Worm (Caenorhabditis elegans) whole organism, young adult: ENCODE measurements around the gene epic-2.

Experiments used
- C06A6.2 ChIP-seq: fragments of 200-800 bp; sonication (Bioruptor generic); conservative IDR thresholded peaks from 2 replicates; pipeline ENCODE4 v1.3.6; 2022; ENCODE audit warnings: missing genetic modification characterization, missing compliant biosample characterization
- C17E4.6 ChIP-seq: fragments of 200-800 bp; sonication (Bioruptor generic); IDR thresholded peaks from 2 replicates; pipeline ENCODE4 v1.3.6; 2022; ENCODE audit warnings: missing genetic modification reagents, missing genetic modification characterization, missing compliant biosample characterization
- F22D6.2 ChIP-seq: sonication (generic microtip); optimal IDR thresholded peaks from 2 replicates; lab custom pipeline; 2016; ENCODE audit warnings: mild to moderate bottlenecking, missing genetic modification characterization, missing compliant biosample characterization
- F33H1.4 ChIP-seq: fragments of 200-800 bp; sonication (Bioruptor generic); IDR thresholded peaks from 2 replicates; pipeline ENCODE4 v1.3.6; 2022; ENCODE audit warnings: missing genetic modification reagents, missing genetic modification characterization, missing compliant biosample characterization
- F37B4.10 ChIP-seq: fragments of 200-800 bp; sonication (Bioruptor generic); IDR thresholded peaks from 2 replicates; pipeline ENCODE4 v1.3.6; 2022; ENCODE audit warnings: missing genetic modification characterization, missing compliant biosample characterization
- T26A5.8 ChIP-seq: sonication (generic microtip); optimal IDR thresholded peaks from 2 replicates; lab custom pipeline; 2016; ENCODE audit warnings: missing genetic modification characterization, missing compliant biosample characterization
- Y79H2A.3 ChIP-seq: fragments of 200-800 bp; sonication (Bioruptor generic); conservative IDR thresholded peaks from 2 replicates; pipeline ENCODE4 v1.3.6; 2022; ENCODE audit warnings: missing genetic modification reagents, missing genetic modification characterization, missing compliant biosample characterization
- Y95B8A.8 ChIP-seq: fragments of 200-800 bp; sonication (Bioruptor generic); IDR thresholded peaks from 2 replicates; pipeline ENCODE4 v1.3.6; 2022; ENCODE audit warnings: missing genetic modification reagents, missing genetic modification characterization, missing compliant biosample characterization
- ZK185.1 ChIP-seq: sonication (generic microtip); optimal IDR thresholded peaks from 2 replicates; lab custom pipeline; 2016; ENCODE audit warnings: mild to moderate bottlenecking, missing genetic modification characterization, missing compliant biosample characterization; ENCODE audit not compliant: poor library complexity, severe bottlenecking
- aptf-3 ChIP-seq: fragments of 200-800 bp; sonication (Bioruptor generic); IDR thresholded peaks from 2 replicates; pipeline ENCODE4 v1.3.6; 2022; ENCODE audit warnings: missing genetic modification characterization, missing compliant biosample characterization
- atf-7 ChIP-seq: sonication (generic microtip); optimal IDR thresholded peaks from 2 replicates; lab custom pipeline; 2017; ENCODE audit warnings: mild to moderate bottlenecking, missing genetic modification characterization, missing compliant biosample characterization
- attf-3 ChIP-seq: fragments of 200-800 bp; sonication (Bioruptor generic); conservative IDR thresholded peaks from 2 replicates; pipeline ENCODE4 v1.3.6; 2022; ENCODE audit warnings: missing genetic modification reagents, missing genetic modification characterization, missing compliant biosample characterization
- bed-1 ChIP-seq: fragments of 200-800 bp; sonication (Bioruptor generic); IDR thresholded peaks from 2 replicates; pipeline ENCODE4 v1.3.6; 2022; ENCODE audit warnings: missing genetic modification reagents, missing genetic modification characterization, missing compliant biosample characterization
- ccch-3 ChIP-seq: fragments of 200-800 bp; sonication (Bioruptor generic); optimal IDR thresholded peaks from 2 replicates; lab custom pipeline; 2018; ENCODE audit warnings: mild to moderate bottlenecking, missing genetic modification characterization, missing compliant biosample characterization
- cebp-1 ChIP-seq, 2 experiments: fragments of 200-800 bp in 1 of 2; sonication (Bioruptor generic) in 1 of 2; sonication (generic microtip) in 1 of 2; IDR thresholded peaks in 1 of 2; optimal IDR thresholded peaks in 1 of 2; 2 replicates each; pipeline versions ENCODE4 v1.3.6 to Lab custom; 2017 to 2022; ENCODE audit warnings: missing compliant biosample characterization in 2 of 2, missing genetic modification characterization in 2 of 2, mild to moderate bottlenecking in 1 of 2, missing genetic modification reagents in 1 of 2, moderate library complexity in 1 of 2
- ceh-91 ChIP-seq: fragments of 200-800 bp; sonication (Bioruptor generic); IDR thresholded peaks from 2 replicates; pipeline ENCODE4 v1.3.6; 2022; ENCODE audit warnings: missing genetic modification reagents, missing genetic modification characterization, missing compliant biosample characterization
- chd-7 ChIP-seq: sonication (generic microtip); optimal IDR thresholded peaks from 2 replicates; lab custom pipeline; 2016; ENCODE audit warnings: mild to moderate bottlenecking, missing genetic modification characterization, moderate library complexity, missing compliant biosample characterization
- die-1 ChIP-seq: sonication (generic microtip); optimal IDR thresholded peaks from 2 replicates; lab custom pipeline; 2016; ENCODE audit warnings: missing genotype, mild to moderate bottlenecking, missing genetic modification characterization, missing compliant biosample characterization
- egrh-3 ChIP-seq: fragments of 200-800 bp; sonication (Bioruptor generic); IDR thresholded peaks from 2 replicates; pipeline ENCODE4 v1.3.6; 2022; ENCODE audit warnings: missing genetic modification reagents, missing genetic modification characterization, missing compliant biosample characterization
- ekl-4 ChIP-seq: fragments of 200-800 bp; sonication (Bioruptor generic); IDR thresholded peaks from 2 replicates; pipeline ENCODE4 v1.3.6; 2022; ENCODE audit warnings: missing genetic modification reagents, missing genetic modification characterization, missing compliant biosample characterization
- hlh-26 ChIP-seq: fragments of 200-800 bp; sonication (Bioruptor generic); conservative IDR thresholded peaks from 2 replicates; pipeline ENCODE4 v1.3.6; 2022; ENCODE audit warnings: missing genetic modification reagents, missing genetic modification characterization, missing compliant biosample characterization
- hmg-1.2 ChIP-seq: fragments of 200-800 bp; sonication (Bioruptor generic); IDR thresholded peaks from 2 replicates; pipeline ENCODE4 v1.3.6; 2022; ENCODE audit warnings: missing genetic modification reagents, missing genetic modification characterization, missing compliant biosample characterization
- hsf-1 ChIP-seq: fragments of 200-800 bp; sonication (Bioruptor generic); IDR thresholded peaks from 2 replicates; pipeline ENCODE4 v1.3.6; 2022; ENCODE audit warnings: missing genetic modification reagents, missing genetic modification characterization, missing compliant biosample characterization
- lin-26 ChIP-seq: fragments of 200-800 bp; sonication (Bioruptor generic); IDR thresholded peaks from 2 replicates; pipeline ENCODE4 v1.3.6; 2022; ENCODE audit warnings: missing genetic modification reagents, missing genetic modification characterization, missing compliant biosample characterization
- lin-40 ChIP-seq: sonication (generic microtip); optimal IDR thresholded peaks from 2 replicates; lab custom pipeline; 2016; ENCODE audit warnings: missing genetic modification characterization, mild to moderate bottlenecking, missing compliant biosample characterization, missing genotype, missing genetic modification reagents
- lin-54 ChIP-seq: fragments of 200-800 bp; sonication (Bioruptor generic); optimal IDR thresholded peaks from 2 replicates; lab custom pipeline; 2018; ENCODE audit warnings: mild to moderate bottlenecking, missing genetic modification characterization, missing compliant biosample characterization
- lir-1 ChIP-seq: fragments of 200-800 bp; sonication (Bioruptor generic); conservative IDR thresholded peaks from 2 replicates; pipeline ENCODE4 v1.3.6; 2022; ENCODE audit warnings: missing genetic modification reagents, missing genetic modification characterization, missing compliant biosample characterization
- madf-3 ChIP-seq: fragments of 200-800 bp; sonication (Bioruptor generic); IDR thresholded peaks from 2 replicates; pipeline ENCODE4 v1.3.6; 2022; ENCODE audit warnings: missing genetic modification reagents, missing genetic modification characterization, missing compliant biosample characterization
- madf-8 ChIP-seq: fragments of 200-800 bp; sonication (Bioruptor generic); conservative IDR thresholded peaks from 2 replicates; pipeline ENCODE4 v1.3.6; 2022; ENCODE audit warnings: missing genetic modification reagents, missing genetic modification characterization, missing compliant biosample characterization
- mcd-1 ChIP-seq: fragments of 200-800 bp; sonication (Bioruptor generic); IDR thresholded peaks from 2 replicates; pipeline ENCODE4 v1.3.6; 2022; ENCODE audit warnings: missing genetic modification reagents, missing genetic modification characterization, missing compliant biosample characterization
- mel-28 ChIP-seq: sonication (generic microtip); optimal IDR thresholded peaks from 2 replicates; lab custom pipeline; 2016; ENCODE audit warnings: borderline replicate concordance, mild to moderate bottlenecking, missing genetic modification characterization, missing compliant biosample characterization
- nhr-120 ChIP-seq: fragments of 200-800 bp; sonication (Bioruptor generic); IDR thresholded peaks from 2 replicates; pipeline ENCODE4 v1.3.6; 2022; ENCODE audit warnings: missing genetic modification characterization, missing compliant biosample characterization
- pbrm-1 ChIP-seq: fragments of 200-800 bp; sonication (Bioruptor generic); IDR thresholded peaks from 2 replicates; pipeline ENCODE4 v1.3.6; 2022; ENCODE audit warnings: missing genetic modification reagents, missing genetic modification characterization, missing compliant biosample characterization
- pha-4 ChIP-seq: fragments of 150-350 bp; sonication (generic microtip); optimal IDR thresholded peaks from 2 replicates; lab custom pipeline; 2014; ENCODE audit warnings: missing biosample characterization, missing genetic modification reagents, missing genetic modification characterization
- repo-1 ChIP-seq: sonication (generic microtip); optimal IDR thresholded peaks from 2 replicates; lab custom pipeline; 2017; ENCODE audit warnings: mild to moderate bottlenecking, missing genetic modification characterization, missing compliant biosample characterization
- rpc-1 ChIP-seq, 2 experiments: fragments of 150-350 bp in 1 of 2; sonication (generic microtip) in 1 of 2; optimal IDR thresholded peaks; 2 replicates each; lab custom pipeline; 2014 to 2018; ENCODE audit warnings: missing biosample characterization in 1 of 2, missing genetic modification characterization in 1 of 2, missing genetic modification reagents in 1 of 2, missing genotype in 1 of 2
- snpc-3.4 ChIP-seq: sonication (generic microtip); optimal IDR thresholded peaks from 2 replicates; lab custom pipeline; 2017; ENCODE audit warnings: missing genetic modification characterization, mild to moderate bottlenecking, missing compliant biosample characterization, antibody characterized with exemption, moderate library complexity, missing genotype, missing genetic modification reagents
- snpc-4 ChIP-seq, 5 experiments: fragments of 150-350 bp in 1 of 5; sonication (generic microtip) in 4 of 5; optimal IDR thresholded peaks; 2 replicates each; lab custom pipeline; 2014 to 2018; ENCODE audit warnings: missing genetic modification characterization in 5 of 5, missing biosample characterization in 3 of 5, antibody characterized with exemption in 2 of 5, mild to moderate bottlenecking in 2 of 5, missing compliant biosample characterization in 2 of 5, missing genotype in 2 of 5, moderate library complexity in 2 of 5, missing genetic modification reagents in 1 of 5
- somi-1 ChIP-seq: fragments of 200-800 bp; sonication (Bioruptor generic); optimal IDR thresholded peaks from 2 replicates; lab custom pipeline; 2018; ENCODE audit warnings: mild to moderate bottlenecking, missing genetic modification characterization, missing compliant biosample characterization
- tlf-1 ChIP-seq: fragments of 200-800 bp; sonication (Bioruptor generic); optimal IDR thresholded peaks from 2 replicates; lab custom pipeline; 2018; ENCODE audit warnings: mild to moderate bottlenecking, missing genetic modification characterization, missing compliant biosample characterization
- unc-62 ChIP-seq: fragments of 150-350 bp; optimal IDR thresholded peaks from 2 replicates; lab custom pipeline; 2014; ENCODE audit warnings: missing biosample characterization, missing genetic modification reagents, missing genetic modification characterization
- xnd-1 ChIP-seq: sonication (generic microtip); optimal IDR thresholded peaks from 2 replicates; lab custom pipeline; 2016; ENCODE audit warnings: missing genotype, missing genetic modification reagents, missing genetic modification characterization, missing compliant biosample characterization
- ztf-22 ChIP-seq: fragments of 200-800 bp; sonication (Bioruptor generic); optimal IDR thresholded peaks from 2 replicates; lab custom pipeline; 2018; ENCODE audit warnings: mild to moderate bottlenecking, missing genetic modification characterization, moderate library complexity, missing compliant biosample characterization
- ztf-26 ChIP-seq: sonication (generic microtip); optimal IDR thresholded peaks from 2 replicates; lab custom pipeline; 2017; ENCODE audit warnings: missing genetic modification characterization, missing compliant biosample characterization

Gene epic-2

ce11 chrIV:1720474-1720873, at the start of gene epic-2:
TSS of gene epic-2 (plus strand) at chrIV:1720790.
- no peak for TF ChIP-seq chd-7 (tag; lab: Kevin White, UChicago)
- no peak for TF ChIP-seq aptf-3
- no peak for TF ChIP-seq lin-26 (GFP tag; lab: Robert Waterston, UW)
- TF ChIP-seq Y79H2A.3 (GFP tag; lab: Robert Waterston, UW) = no peak
- TF ChIP-seq F22D6.2 (tag; lab: Kevin White, UChicago) = no peak
- TF ChIP-seq pbrm-1 (GFP tag; lab: Robert Waterston, UW) = no peak
- TF ChIP-seq xnd-1 (tag; lab: Kevin White, UChicago) = no peak
- no peak for TF ChIP-seq rpc-1 (optimal IDR thresholded peaks at IDR 0.05; lab: Kevin White, UChicago)
- no peak for TF ChIP-seq rpc-1 (tag; optimal IDR thresholded peaks at IDR 0.05; lab: Kevin White, UChicago)
- no peak for TF ChIP-seq madf-3 (GFP tag; lab: Robert Waterston, UW)
- TF ChIP-seq mel-28 (tag; lab: Kevin White, UChicago) = no peak
- TF ChIP-seq T26A5.8 (tag; lab: Kevin White, UChicago) = no peak
- no peak for TF ChIP-seq ztf-22 (GFP tag; lab: Kevin White, UChicago)
- TF ChIP-seq attf-3 = no peak
- no peak for TF ChIP-seq cebp-1 (GFP tag; IDR thresholded peaks at IDR 0.05; lab: Robert Waterston, UW)
- no peak for TF ChIP-seq cebp-1 (tag; optimal IDR thresholded peaks at IDR 0.05; lab: Kevin White, UChicago)
- TF ChIP-seq lin-54 = no peak
- no peak for TF ChIP-seq pha-4
- no peak for TF ChIP-seq hmg-1.2
- no peak for TF ChIP-seq ekl-4 (GFP tag; lab: Robert Waterston, UW)

DNA sequence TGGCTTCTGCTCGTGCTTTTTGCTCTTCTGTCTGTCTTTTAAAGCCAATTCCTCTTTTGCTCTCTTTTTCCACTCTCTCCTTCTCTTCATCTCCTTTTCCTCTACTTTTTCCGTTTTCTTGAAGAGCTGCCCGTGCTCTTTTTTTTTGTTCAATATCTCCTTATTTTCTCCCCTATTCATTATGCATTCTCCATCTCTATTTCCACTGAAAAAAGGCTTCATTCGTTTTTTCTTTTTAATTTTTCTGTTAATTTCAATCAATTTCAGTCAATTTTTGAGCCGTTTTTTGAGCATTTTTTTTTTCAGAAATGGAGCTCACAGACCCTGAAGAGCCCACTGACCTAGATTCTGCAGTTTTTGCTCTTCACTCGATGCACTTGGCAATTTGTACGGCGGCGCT, 48.2 kb upstream of the epic-2 start, which contains the start of gene Y41D4B.1:
Gene Y41D4B.1, plus strand, starts transcription at position 301 of the 400 bp plus-strand sequence.
- TF ChIP-seq tlf-1 (GFP tag; lab: Kevin White, UChicago) (no peak), unc-62 (GFP tag; lab: Kevin White, UChicago) (no peak), die-1 (tag; lab: Kevin White, UChicago) (no peak), C06A6.2 (no peak), lir-1 (GFP tag; lab: Robert Waterston, UW) (no peak), ztf-26 (tag; lab: Kevin White, UChicago) (no peak), F33H1.4 (GFP tag; lab: Robert Waterston, UW) (no peak), F37B4.10 (GFP tag; lab: Robert Waterston, UW) (no peak), ekl-4 (GFP tag; lab: Robert Waterston, UW) (no peak), somi-1 (GFP tag; lab: Kevin White, UChicago) (no peak), lin-40 (tag; lab: Kevin White, UChicago) (no peak), atf-7 (tag; lab: Kevin White, UChicago) (no peak), ceh-91 (GFP tag; lab: Robert Waterston, UW) (no peak), bed-1 (no peak), mcd-1 (GFP tag; lab: Robert Waterston, UW) (no peak), C17E4.6 (no peak), repo-1 (tag; lab: Kevin White, UChicago) (no peak), hsf-1 (GFP tag; lab: Robert Waterston, UW) (no peak), Y95B8A.8 (no peak), madf-8 (GFP tag; lab: Robert Waterston, UW) (no peak)
- TF ChIP-seq, all 124 proteins: peak for 0

- no peak for TF ChIP-seq hlh-26 (GFP tag; lab: Robert Waterston, UW)
- no peak for TF ChIP-seq nhr-120 (GFP tag; lab: Robert Waterston, UW)
- TF ChIP-seq ccch-3 (GFP tag; lab: Kevin White, UChicago) = no peak
- no peak for TF ChIP-seq ZK185.1 (tag; lab: Kevin White, UChicago)
- TF ChIP-seq unc-62 (GFP tag; lab: Kevin White, UChicago) = no peak
- TF ChIP-seq bed-1 = no peak
- TF ChIP-seq snpc-3.4 (tag; lab: Kevin White, UChicago) = no peak
- TF ChIP-seq tlf-1 (GFP tag; lab: Kevin White, UChicago) = no peak
- TF ChIP-seq atf-7 (tag; lab: Kevin White, UChicago) = no peak
- no peak for TF ChIP-seq snpc-4 (GFP tag; optimal IDR thresholded peaks at IDR 0.05; lab: Kevin White, UChicago)
- TF ChIP-seq snpc-4 (tag; optimal IDR thresholded peaks at IDR 0.05; lab: Kevin White, UChicago) = no peak
- no peak for TF ChIP-seq egrh-3 (GFP tag; lab: Robert Waterston, UW)
- no peak for TF ChIP-seq attf-3
These were observed 43.7 kb upstream of the epic-2 start for ce11 chrIV:1676926-1677325.
